Worm (Caenorhabditis elegans) whole organism, L4 larva: ENCODE measurements around the gene baf-1.

ENCODE experiments used
- ama-1 ChIP-seq: fragments of 150-350 bp; optimal IDR thresholded peaks from 2 replicates; lab custom pipeline; 2014; ENCODE audit warnings: inconsistent platforms, mixed read lengths
- dmd-9 ChIP-seq: fragments of 200-800 bp; sonication (Bioruptor generic); IDR thresholded peaks from 2 replicates; pipeline ENCODE4 v1.3.6; 2022; ENCODE audit warnings: missing genetic modification reagents, missing genetic modification characterization, missing compliant biosample characterization
- jun-1 ChIP-seq: fragments of 150-350 bp; optimal IDR thresholded peaks from 2 replicates; lab custom pipeline; 2014; ENCODE audit warnings: missing biosample characterization, missing genetic modification reagents, missing genetic modification characterization
- lsy-2 ChIP-seq, 2 experiments: fragments of 150-350 bp in 1 of 2; sonication (generic microtip) in 1 of 2; optimal IDR thresholded peaks; 2 replicates each; lab custom pipeline; 2014 to 2017; ENCODE audit warnings: missing biosample characterization in 2 of 2, missing genetic modification characterization in 2 of 2
- madf-9 ChIP-seq: fragments of 200-800 bp; sonication (Bioruptor generic); conservative IDR thresholded peaks from 2 replicates; pipeline ENCODE4 v1.3.6; 2022; ENCODE audit warnings: missing genetic modification reagents, missing genetic modification characterization, missing compliant biosample characterization
- nhr-102 ChIP-seq: sonication (generic microtip); optimal IDR thresholded peaks from 2 replicates; lab custom pipeline; 2016; ENCODE audit warnings: mild to moderate bottlenecking, missing genetic modification characterization, moderate library complexity, missing compliant biosample characterization
- nhr-237 ChIP-seq: sonication (generic microtip); optimal IDR thresholded peaks from 2 replicates; lab custom pipeline; 2017; ENCODE audit warnings: missing biosample characterization, missing genetic modification characterization
- nhr-77 ChIP-seq: fragments of 150-350 bp; optimal IDR thresholded peaks from 2 replicates; lab custom pipeline; 2014; ENCODE audit warnings: missing biosample characterization, missing genetic modification characterization
- snpc-4 ChIP-seq: fragments of 150-350 bp; optimal IDR thresholded peaks from 2 replicates; lab custom pipeline; 2014; ENCODE audit warnings: missing biosample characterization, missing genetic modification characterization
- zag-1 ChIP-seq: fragments of 150-350 bp; optimal IDR thresholded peaks from 2 replicates; lab custom pipeline; 2014; ENCODE audit warnings: missing biosample characterization, missing genetic modification characterization
- zfp-2 ChIP-seq: sonication (generic microtip); optimal IDR thresholded peaks from 2 replicates; lab custom pipeline; 2016; ENCODE audit warnings: mild to moderate bottlenecking, missing genetic modification characterization, missing compliant biosample characterization
- ztf-7 ChIP-seq: fragments of 150-350 bp; optimal IDR thresholded peaks from 2 replicates; lab custom pipeline; 2014; ENCODE audit warnings: missing biosample characterization, missing genetic modification characterization

DNA sequence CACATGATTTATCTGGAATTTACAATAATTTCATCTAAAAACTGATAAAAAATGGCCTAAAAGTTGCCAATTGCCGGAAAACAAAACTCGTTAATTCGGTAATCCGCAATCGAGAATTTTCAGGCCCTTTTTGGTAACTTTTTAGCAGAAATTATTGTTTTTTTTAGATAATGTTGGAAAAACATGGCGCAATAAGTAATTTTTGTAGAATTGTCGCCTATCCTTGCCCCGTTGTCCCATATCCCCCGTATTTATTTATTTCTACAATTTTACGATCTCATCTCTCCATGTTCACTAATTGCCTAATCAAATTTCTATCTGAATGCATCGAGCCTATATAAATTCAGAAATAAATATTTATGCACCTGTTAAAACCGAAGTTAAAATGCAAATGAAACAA lies 45.7 kb downstream of the baf-1 start:
- TF ChIP-seq snpc-4 (no peak), nhr-237 (tag; lab: Kevin White, UChicago) (no peak), nhr-102 (tag; lab: Kevin White, UChicago) (no peak), dmd-9 (GFP tag; lab: Robert Waterston, UW) (no peak), lsy-2 (tag; optimal IDR thresholded peaks at IDR 0.05; lab: Kevin White, UChicago) (no peak), zfp-2 (tag; lab: Kevin White, UChicago) (no peak), ama-1 (lab: Kevin White, UChicago) (no peak), nhr-77 (no peak), madf-9 (no peak), zag-1 (tag; lab: Kevin White, UChicago) (no peak), ztf-7 (no peak), jun-1 (tag; lab: Kevin White, UChicago) (no peak)
